Worm (Caenorhabditis elegans) whole organism, L1 larva: ENCODE results near the gene F25G6.1.

ENCODE experiments used
- C04F5.9 ChIP-seq: sonication (generic microtip); optimal IDR thresholded peaks from 2 replicates; lab custom pipeline; 2016; ENCODE audit warnings: missing genetic modification characterization, missing compliant biosample characterization
- ceh-90 ChIP-seq: sonication (generic microtip); optimal IDR thresholded peaks from 2 replicates; lab custom pipeline; 2016; ENCODE audit warnings: missing genetic modification characterization, missing compliant biosample characterization
- dsc-1 ChIP-seq: sonication (generic microtip); optimal IDR thresholded peaks from 2 replicates; lab custom pipeline; 2016; ENCODE audit warnings: mild to moderate bottlenecking, missing genetic modification characterization, missing compliant biosample characterization
- egl-27 ChIP-seq, 2 experiments: fragments of 150-350 bp in 1 of 2; sonication (generic microtip); optimal IDR thresholded peaks; 3 replicates each; lab custom pipeline; 2017 to 2018; ENCODE audit warnings: missing biosample characterization in 2 of 2, missing genetic modification characterization in 2 of 2, missing genetic modification reagents in 2 of 2
- elt-3 ChIP-seq, 6 experiments: fragments of 150-350 bp in 1 of 6; sonication (generic microtip); optimal IDR thresholded peaks; 2 replicates each; lab custom pipeline; 2017 to 2018; ENCODE audit warnings: missing biosample characterization in 6 of 6, missing genetic modification characterization in 6 of 6, inconsistent platforms in 1 of 6
- nhr-76 ChIP-seq: sonication (generic microtip); optimal IDR thresholded peaks from 2 replicates; lab custom pipeline; 2017; ENCODE audit warnings: missing biosample characterization, missing genetic modification characterization
- nhr-77 ChIP-seq: fragments of 150-350 bp; optimal IDR thresholded peaks from 2 replicates; lab custom pipeline; 2014; ENCODE audit warnings: missing biosample characterization, missing genetic modification characterization
- nhr-90 ChIP-seq: sonication (generic microtip); optimal IDR thresholded peaks from 2 replicates; lab custom pipeline; 2016; ENCODE audit warnings: mild to moderate bottlenecking, missing genetic modification characterization, missing compliant biosample characterization; ENCODE audit not compliant: poor library complexity
- skn-1 ChIP-seq: fragments of 150-350 bp; optimal IDR thresholded peaks from 2 replicates; lab custom pipeline; 2014; ENCODE audit warnings: missing biosample characterization, missing genetic modification characterization
- snpc-4 ChIP-seq: fragments of 150-350 bp; optimal IDR thresholded peaks from 2 replicates; lab custom pipeline; 2014; ENCODE audit warnings: missing biosample characterization, missing genetic modification characterization
- zag-1 ChIP-seq: fragments of 150-350 bp; optimal IDR thresholded peaks from 2 replicates; lab custom pipeline; 2014; ENCODE audit warnings: missing biosample characterization, missing genetic modification characterization
- zip-4 ChIP-seq: fragments of 200-800 bp; sonication (Bioruptor generic); optimal IDR thresholded peaks from 2 replicates; lab custom pipeline; 2018; ENCODE audit warnings: mild to moderate bottlenecking, missing genetic modification characterization, moderate library complexity, missing compliant biosample characterization

DNA sequence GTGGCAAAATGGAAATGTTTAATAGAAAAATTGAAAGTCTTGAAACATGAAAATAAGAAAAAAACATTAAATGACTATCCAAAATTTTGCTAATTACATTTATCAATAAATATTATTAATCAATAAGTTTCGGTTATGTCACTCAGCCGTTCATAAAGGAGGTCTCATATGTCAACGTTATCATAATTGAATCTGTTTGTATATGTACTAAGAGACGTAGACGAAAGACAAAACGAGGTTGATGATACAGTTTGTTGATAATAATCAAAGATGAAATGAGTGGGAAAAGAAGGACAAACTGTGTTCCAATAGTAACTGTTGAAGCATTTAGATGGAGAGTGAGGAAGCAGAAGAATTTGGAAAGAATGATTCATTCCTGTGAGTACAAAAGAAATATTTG lies 12.1 kb downstream of the F25G6.1 start:
- TF ChIP-seq elt-3 (tag; optimal IDR thresholded peaks at IDR 0.05; lab: Kevin White, UChicago) (no peak), nhr-77 (tag; lab: Kevin White, UChicago) (no peak), zag-1 (no peak), dsc-1 (tag; lab: Kevin White, UChicago) (no peak), zip-4 (no peak), C04F5.9 (tag; lab: Kevin White, UChicago) (no peak), ceh-90 (tag; lab: Kevin White, UChicago) (no peak), egl-27 (tag; optimal IDR thresholded peaks at IDR 0.05; lab: Kevin White, UChicago) (no peak), nhr-90 (no peak), snpc-4 (tag; lab: Kevin White, UChicago) (no peak), skn-1 (no peak), nhr-76 (tag; lab: Kevin White, UChicago) (no peak)
